Fruit fly (Drosophila melanogaster): Measurements from ENCODE around the gene Top2.

The Top2 gene

DNA sequence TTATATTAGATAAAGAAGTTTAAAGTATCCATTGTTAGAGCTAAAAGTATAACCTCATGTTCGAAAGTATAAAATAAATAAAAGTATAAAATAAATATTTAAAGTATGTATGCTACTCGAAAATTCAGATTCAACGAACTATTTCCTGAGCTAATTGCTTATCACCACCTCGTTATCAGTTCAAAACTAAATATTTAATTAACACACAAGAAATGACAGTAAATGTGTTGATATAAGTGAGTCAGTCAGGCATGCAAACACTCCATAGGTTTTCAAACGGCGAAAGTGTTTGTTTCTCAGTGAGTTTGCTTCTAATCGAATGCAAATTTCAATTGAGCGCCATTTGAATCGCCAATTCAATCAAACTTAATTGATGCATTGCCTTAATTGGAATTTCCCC is 19.0 kb downstream of the Top2 start (continued):
- TF ChIP-seq CG7745 (tag; optimal IDR thresholded peaks at IDR 0.05): peak; percentile 58
- TF ChIP-seq CG15601 (tag; optimal IDR thresholded peaks at IDR 0.05): peak; percentile 66
- TF ChIP-seq fru (optimal IDR thresholded peaks at IDR 0.05): no peak
- TF ChIP-seq CTCF (GFP tag; optimal IDR thresholded peaks at IDR 0.05): peak; percentile 37
- TF ChIP-seq tap (tag; optimal IDR thresholded peaks at IDR 0.05): peak; percentile 75
- peak; percentile 66 for TF ChIP-seq CG31365 (tag; optimal IDR thresholded peaks at IDR 0.05)
- no peak for TF ChIP-seq al (GFP tag; IDR thresholded peaks at IDR 0.05)
- no peak for TF ChIP-seq Hand (GFP tag; optimal IDR thresholded peaks at IDR 0.05)
- no peak for TF ChIP-seq CG9876 (GFP tag; optimal IDR thresholded peaks at IDR 0.05)
- TF ChIP-seq BtbVII (GFP tag; optimal IDR thresholded peaks at IDR 0.05): peak; percentile 79
- no peak for TF ChIP-seq CG4282 (GFP tag; optimal IDR thresholded peaks at IDR 0.05)
- TF ChIP-seq Tbp (GFP tag; optimal IDR thresholded peaks at IDR 0.05): no peak
- peak; percentile 51; the same call in 1 of the 2 replicates for TF ChIP-seq onecut (GFP tag; IDR thresholded peaks at IDR 0.05)
- TF ChIP-seq Myb (GFP tag; optimal IDR thresholded peaks at IDR 0.05): no peak
- TF ChIP-seq tio (GFP tag; optimal IDR thresholded peaks at IDR 0.05): no peak
- no peak for TF ChIP-seq Hr39 (optimal IDR thresholded peaks at IDR 0.05)
- peak; percentile 13 for TF ChIP-seq stwl (tag; optimal IDR thresholded peaks at IDR 0.05)
- no peak for TF ChIP-seq p53 (GFP tag; optimal IDR thresholded peaks at IDR 0.05)
- no peak for TF ChIP-seq CG11560 (tag; IDR thresholded peaks at IDR 0.05)
- TF ChIP-seq CG8089 (GFP tag; optimal IDR thresholded peaks at IDR 0.05): no peak
- TF ChIP-seq lbe (GFP tag; optimal IDR thresholded peaks at IDR 0.05): no peak
- no peak for TF ChIP-seq CG18011 (GFP tag; optimal IDR thresholded peaks at IDR 0.05)
- peak; percentile 90 for TF ChIP-seq CG2202 (tag; optimal IDR thresholded peaks at IDR 0.05)
- TF ChIP-seq Usf (GFP tag; optimal IDR thresholded peaks at IDR 0.05): no peak
- TF ChIP-seq Scr (GFP tag; IDR thresholded peaks at IDR 0.05; ENCODE audit: partially characterized antibody): no peak
- no peak for TF ChIP-seq usp (GFP tag; optimal IDR thresholded peaks at IDR 0.05)
- no peak for TF ChIP-seq disco-r (GFP tag; optimal IDR thresholded peaks at IDR 0.05)
- no peak for TF ChIP-seq bowl (GFP tag; IDR thresholded peaks at IDR 0.05)
- no peak for TF ChIP-seq Ssrp (tag; optimal IDR thresholded peaks at IDR 0.05)
- TF ChIP-seq CG18599 (GFP tag; optimal IDR thresholded peaks at IDR 0.05): peak; percentile 64
- no peak for TF ChIP-seq D (optimal IDR thresholded peaks at IDR 0.05)
- peak; percentile 64 for TF ChIP-seq D (GFP tag; optimal IDR thresholded peaks at IDR 0.05)
- no peak for TF ChIP-seq HmgD (GFP tag; optimal IDR thresholded peaks at IDR 0.05)
- no peak for TF ChIP-seq CG30403 (GFP tag; optimal IDR thresholded peaks at IDR 0.05)
- TF ChIP-seq stc (GFP tag; IDR thresholded peaks at IDR 0.05): no peak; the same call in 1 of the 2 replicates
- no peak for TF ChIP-seq ems (GFP tag; optimal IDR thresholded peaks at IDR 0.05)
- no peak for TF ChIP-seq CG3995 (GFP tag; optimal IDR thresholded peaks at IDR 0.05)
- TF ChIP-seq CG34422 (GFP tag; IDR thresholded peaks at IDR 0.05): no peak
- TF ChIP-seq CG3281 (GFP tag; optimal IDR thresholded peaks at IDR 0.05): peak; percentile 52
- TF ChIP-seq CG17359 (tag; optimal IDR thresholded peaks at IDR 0.05): peak; percentile 63
- TF ChIP-seq corto (GFP tag; optimal IDR thresholded peaks at IDR 0.05): no peak
- TF ChIP-seq btn (GFP tag; optimal IDR thresholded peaks at IDR 0.05): no peak
- no peak for TF ChIP-seq sc (optimal IDR thresholded peaks at IDR 0.05)
- peak; percentile 44 for TF ChIP-seq sc (GFP tag; optimal IDR thresholded peaks at IDR 0.05)
- no peak for TF ChIP-seq H2.0 (GFP tag; IDR thresholded peaks at IDR 0.05)
- TF ChIP-seq CG10462 (GFP tag; optimal IDR thresholded peaks at IDR 0.05): no peak
- TF ChIP-seq TFAM (GFP tag; optimal IDR thresholded peaks at IDR 0.05): peak; percentile 10
- no peak for TF ChIP-seq MBD-R2 (GFP tag; IDR thresholded peaks at IDR 0.05)
- TF ChIP-seq Fer1 (GFP tag; optimal IDR thresholded peaks at IDR 0.05): peak; percentile 70
- no peak for TF ChIP-seq CG12769 (tag; optimal IDR thresholded peaks at IDR 0.05)
- no peak for TF ChIP-seq dati (GFP tag; IDR thresholded peaks at IDR 0.05)
- TF ChIP-seq zen (tag; optimal IDR thresholded peaks at IDR 0.05): peak; percentile 1
- no peak for TF ChIP-seq slou (GFP tag; optimal IDR thresholded peaks at IDR 0.05)
- no peak for TF ChIP-seq CG4730 (GFP tag; IDR thresholded peaks at IDR 0.05)

Measured in whole organism, embryonic.